Worm (Caenorhabditis elegans) whole organism, L1 larva: ENCODE data around the gene lov-1.

ENCODE experiments used
- C16A3.4 ChIP-seq: fragments of 150-350 bp; optimal IDR thresholded peaks from 2 replicates; lab custom pipeline; 2014; ENCODE audit warnings: missing biosample characterization, missing genetic modification characterization
- F16B12.6 ChIP-seq: fragments of 150-350 bp; optimal IDR thresholded peaks from 2 replicates; lab custom pipeline; 2014; ENCODE audit warnings: missing biosample characterization, missing genetic modification characterization
- aly-2 ChIP-seq: fragments of 150-350 bp; optimal IDR thresholded peaks from 2 replicates; lab custom pipeline; 2014; ENCODE audit warnings: missing biosample characterization, missing genetic modification characterization
- blmp-1 ChIP-seq: fragments of 150-350 bp; optimal IDR thresholded peaks from 2 replicates; lab custom pipeline; 2014; ENCODE audit warnings: missing biosample characterization, missing genetic modification characterization
- dpl-1 ChIP-seq, 3 experiments: fragments of 150-350 bp in 2 of 3; sonication (generic microtip) in 1 of 3; optimal IDR thresholded peaks; 2 replicates each; lab custom pipeline; 2014 to 2017; ENCODE audit warnings: missing biosample characterization in 3 of 3, missing genetic modification characterization in 3 of 3, missing genetic modification reagents in 3 of 3
- dsc-1 ChIP-seq: sonication (generic microtip); optimal IDR thresholded peaks from 2 replicates; lab custom pipeline; 2016; ENCODE audit warnings: mild to moderate bottlenecking, missing genetic modification characterization, missing compliant biosample characterization
- efl-1 ChIP-seq, 4 experiments: fragments of 150-350 bp; optimal IDR thresholded peaks in 3 of 4; peaks in 1 of 4; 1 replicate in 1 of 4; 2 replicates in 3 of 4; lab custom pipeline; 2014; ENCODE audit warnings: missing biosample characterization in 2 of 4, missing genetic modification characterization in 2 of 4, missing genetic modification reagents in 2 of 4
- fkh-8 ChIP-seq: sonication (generic microtip); optimal IDR thresholded peaks from 2 replicates; lab custom pipeline; 2016; ENCODE audit warnings: mild to moderate bottlenecking, missing genetic modification characterization, missing compliant biosample characterization
- grh-1 ChIP-seq: fragments of 200-800 bp; sonication (Bioruptor generic); IDR thresholded peaks from 2 replicates; pipeline ENCODE4 v1.3.6; 2022; ENCODE audit warnings: missing genetic modification reagents, missing genetic modification characterization, missing compliant biosample characterization
- isw-1 ChIP-seq: fragments of 200-800 bp; sonication (Bioruptor generic); IDR thresholded peaks from 2 replicates; pipeline ENCODE4 v1.3.6; 2022; ENCODE audit warnings: missing genetic modification characterization, missing compliant biosample characterization
- jun-1 ChIP-seq: fragments of 150-350 bp; optimal IDR thresholded peaks from 2 replicates; lab custom pipeline; 2014; ENCODE audit warnings: missing biosample characterization, missing genetic modification reagents, missing genetic modification characterization
- lin-14 ChIP-seq: fragments of 200-800 bp; sonication (Bioruptor generic); optimal IDR thresholded peaks from 2 replicates; lab custom pipeline; 2018; ENCODE audit warnings: mild to moderate bottlenecking, missing genetic modification characterization, moderate library complexity, missing compliant biosample characterization
- lir-3 ChIP-seq: sonication (generic microtip); optimal IDR thresholded peaks from 2 replicates; lab custom pipeline; 2016; ENCODE audit warnings: mild to moderate bottlenecking, missing genetic modification characterization, moderate library complexity, missing compliant biosample characterization; ENCODE audit not compliant: poor library complexity
- lsy-2 ChIP-seq, 2 experiments: fragments of 150-350 bp; optimal IDR thresholded peaks; 2 replicates each; lab custom pipeline; 2014; ENCODE audit warnings: missing biosample characterization in 2 of 2, missing genetic modification characterization in 2 of 2
- mab-9 ChIP-seq: fragments of 200-800 bp; sonication (Bioruptor generic); IDR thresholded peaks from 2 replicates; pipeline ENCODE4 v1.3.6; 2022; ENCODE audit warnings: missing genetic modification reagents, missing genetic modification characterization, missing compliant biosample characterization
- mep-1 ChIP-seq: fragments of 150-350 bp; optimal IDR thresholded peaks from 2 replicates; lab custom pipeline; 2014; ENCODE audit warnings: missing biosample characterization, missing genetic modification characterization
- nhr-11 ChIP-seq: fragments of 150-350 bp; optimal IDR thresholded peaks from 2 replicates; lab custom pipeline; 2014; ENCODE audit warnings: missing biosample characterization, missing genetic modification characterization
- nhr-28 ChIP-seq: fragments of 150-350 bp; optimal IDR thresholded peaks from 2 replicates; lab custom pipeline; 2014; ENCODE audit warnings: missing biosample characterization, missing genetic modification characterization
- nhr-71 ChIP-seq: sonication (generic microtip); optimal IDR thresholded peaks from 2 replicates; lab custom pipeline; 2016; ENCODE audit warnings: mild to moderate bottlenecking, missing genetic modification characterization, moderate library complexity, missing compliant biosample characterization
- nhr-77 ChIP-seq: fragments of 150-350 bp; optimal IDR thresholded peaks from 2 replicates; lab custom pipeline; 2014; ENCODE audit warnings: missing biosample characterization, missing genetic modification characterization
- nhr-85 ChIP-seq: sonication (generic microtip); peaks from one replicate; lab custom pipeline; 2016; ENCODE audit warnings: missing genetic modification characterization, inconsistent platforms, missing compliant biosample characterization
- pag-3 ChIP-seq: sonication (generic microtip); optimal IDR thresholded peaks from 2 replicates; lab custom pipeline; 2017; ENCODE audit warnings: missing genetic modification characterization, mild to moderate bottlenecking, missing compliant biosample characterization, antibody characterized with exemption, borderline replicate concordance; ENCODE audit not compliant: insufficient read depth
- pax-3 ChIP-seq: fragments of 200-800 bp; sonication (Bioruptor generic); optimal IDR thresholded peaks from 2 replicates; lab custom pipeline; 2018; ENCODE audit warnings: mild to moderate bottlenecking, missing genetic modification characterization, moderate library complexity, missing compliant biosample characterization
- pqm-1 ChIP-seq: sonication (generic microtip); optimal IDR thresholded peaks from 3 replicates; lab custom pipeline; 2017; ENCODE audit warnings: missing biosample characterization, missing genetic modification characterization
- snu-23 ChIP-seq: sonication (generic microtip); optimal IDR thresholded peaks from 2 replicates; lab custom pipeline; 2016; ENCODE audit warnings: missing genetic modification characterization, missing compliant biosample characterization
- sox-4 ChIP-seq: sonication (generic microtip); optimal IDR thresholded peaks from 2 replicates; lab custom pipeline; 2016; ENCODE audit warnings: missing genetic modification characterization, missing compliant biosample characterization
- tbx-2 ChIP-seq: sonication (generic microtip); optimal IDR thresholded peaks from 2 replicates; lab custom pipeline; 2016; ENCODE audit warnings: missing genetic modification characterization, missing compliant biosample characterization
- unc-86 ChIP-seq: sonication (generic microtip); optimal IDR thresholded peaks from 2 replicates; lab custom pipeline; 2016; ENCODE audit warnings: missing genetic modification characterization, missing compliant biosample characterization
- unc-98 ChIP-seq: fragments of 200-800 bp; sonication (Bioruptor generic); IDR thresholded peaks from 2 replicates; pipeline ENCODE4 v1.3.6; 2022; ENCODE audit warnings: missing genetic modification characterization, missing compliant biosample characterization
- vab-15 ChIP-seq: sonication (generic microtip); optimal IDR thresholded peaks from 2 replicates; lab custom pipeline; 2017; ENCODE audit warnings: missing genotype, mild to moderate bottlenecking, missing genetic modification characterization, missing compliant biosample characterization
- zag-1 ChIP-seq: fragments of 150-350 bp; optimal IDR thresholded peaks from 2 replicates; lab custom pipeline; 2014; ENCODE audit warnings: missing biosample characterization, missing genetic modification characterization
- ztf-11 ChIP-seq, 2 experiments: sonication (generic microtip); optimal IDR thresholded peaks; 2 replicates each; lab custom pipeline; 2016 to 2017; ENCODE audit warnings: missing genetic modification characterization in 2 of 2, missing biosample characterization in 1 of 2, missing compliant biosample characterization in 1 of 2
- ztf-4 ChIP-seq: fragments of 150-350 bp; optimal IDR thresholded peaks from 2 replicates; lab custom pipeline; 2014; ENCODE audit warnings: missing biosample characterization, missing genetic modification characterization

Gene lov-1

ce11 chrII:10168905-10169782, 47.5 kb upstream of the lov-1 start, which contains the start of gene daf-19 (continued):
- TF ChIP-seq F16B12.6 (no peak), lir-3 (peak; percentile 16), C16A3.4 (peak; percentile 16), dpl-1 (GFP tag; optimal IDR thresholded peaks at IDR 0.05; lab: Kevin White, UChicago) (peak in 2 of 3 experiments; percentile 10 to 19), nhr-11 (tag; lab: Kevin White, UChicago) (peak; percentile 65), nhr-71 (tag; lab: Kevin White, UChicago) (peak; percentile 66), blmp-1 (tag; lab: Kevin White, UChicago) (peak; percentile 59), pax-3 (tag; lab: Kevin White, UChicago) (peak; percentile 60), nhr-77 (peak; percentile 61), unc-86 (tag; lab: Kevin White, UChicago) (peak; percentile 52), lin-14 (GFP tag; lab: Kevin White, UChicago) (peak; percentile 76), ztf-11 (tag; optimal IDR thresholded peaks at IDR 0.05; lab: Kevin White, UChicago) (peak in 1 of 2 experiments; percentile 73), ztf-4 (no peak)

ce11 chrII:10167731-10168130, 46.1 kb upstream of the lov-1 start:
- TF ChIP-seq efl-1 (optimal IDR thresholded peaks at IDR 0.05; lab: Kevin White, UChicago), result no peak
- peak in 1 of 2 experiments; percentile 91 for TF ChIP-seq efl-1 (GFP tag; optimal IDR thresholded peaks at IDR 0.05 in 1 of 2; lab: Kevin White, UChicago)
- TF ChIP-seq unc-86 (tag; lab: Kevin White, UChicago), result no peak
- TF ChIP-seq mab-9 (GFP tag; lab: Robert Waterston, UW), result no peak
- TF ChIP-seq ztf-11 (tag; optimal IDR thresholded peaks at IDR 0.05; lab: Kevin White, UChicago), result no peak
- TF ChIP-seq, all 84 proteins: peak for 1

- TF ChIP-seq dpl-1 (GFP tag; optimal IDR thresholded peaks at IDR 0.05; lab: Kevin White, UChicago), result no peak
- TF ChIP-seq dsc-1, result peak; percentile 37
- peak; percentile 57 for TF ChIP-seq fkh-8 (tag; lab: Kevin White, UChicago)
These were observed 44.7 kb upstream of the lov-1 start for ce11 chrII:10166365-10166764.

ce11 chrII:10164137-10164536, 42.5 kb upstream of the lov-1 start:
- no peak for TF ChIP-seq efl-1 (optimal IDR thresholded peaks at IDR 0.05; lab: Kevin White, UChicago)
- peak in 1 of 2 experiments; percentile 59 for TF ChIP-seq efl-1 (GFP tag; optimal IDR thresholded peaks at IDR 0.05 in 1 of 2; lab: Kevin White, UChicago)
- no peak for TF ChIP-seq nhr-28

- no peak for TF ChIP-seq mep-1
- TF ChIP-seq lir-3, result no peak
- TF ChIP-seq jun-1 (tag; lab: Kevin White, UChicago), result no peak
- TF ChIP-seq pqm-1 (tag; lab: Kevin White, UChicago), result no peak
- TF ChIP-seq fkh-8 (tag; lab: Kevin White, UChicago), result peak; percentile 63
- no peak for TF ChIP-seq ztf-4
- no peak for TF ChIP-seq sox-4
- TF ChIP-seq grh-1 (GFP tag; lab: Robert Waterston, UW), result no peak
- TF ChIP-seq lin-14 (GFP tag; lab: Kevin White, UChicago), result no peak
- TF ChIP-seq, all 84 proteins: peak for 1
These were observed 41.2 kb upstream of the lov-1 start for ce11 chrII:10162785-10163184.

ce11 chrII:10155106-10155505, 33.5 kb upstream of the lov-1 start, which contains the start of gene nlp-63:
Gene nlp-63, plus strand, starts transcription at chrII:10155406.
- TF ChIP-seq aly-2 (tag; lab: Kevin White, UChicago) (no peak), snu-23 (no peak), mep-1 (no peak)

- TF ChIP-seq C16A3.4 (no peak), zag-1 (tag; lab: Kevin White, UChicago) (no peak), lir-3 (no peak), unc-98 (GFP tag; lab: Robert Waterston, UW) (no peak), nhr-11 (tag; lab: Kevin White, UChicago) (no peak), vab-15 (tag; lab: Kevin White, UChicago) (peak; percentile 60), efl-1 (optimal IDR thresholded peaks at IDR 0.05; lab: Kevin White, UChicago) (no peak), efl-1 (GFP tag; optimal IDR thresholded peaks at IDR 0.05 in 1 of 2; lab: Kevin White, UChicago) (peak in 1 of 2 experiments; percentile 49), pag-3 (tag; lab: Kevin White, UChicago) (no peak), tbx-2 (no peak), jun-1 (tag; lab: Kevin White, UChicago) (no peak), isw-1 (GFP tag; lab: Robert Waterston, UW) (no peak), pax-3 (tag; lab: Kevin White, UChicago) (no peak), nhr-85 (tag; lab: Kevin White, UChicago) (peak; percentile 64), blmp-1 (tag; lab: Kevin White, UChicago) (no peak), lsy-2 (tag; optimal IDR thresholded peaks at IDR 0.05; lab: Kevin White, UChicago) (peak in 1 of 2 experiments; percentile 47), mep-1 (no peak), unc-86 (tag; lab: Kevin White, UChicago) (no peak), sox-4 (no peak)
These were observed 25.9 kb upstream of the lov-1 start for ce11 chrII:10147502-10147901.
